Fruit fly (Drosophila melanogaster): ENCODE measurements around the gene cv-c.

dm6 chr3R:14444170-14444569 lies 37.3 kb downstream of the cv-c start:
- TF ChIP-seq dac (GFP tag; optimal IDR thresholded peaks at IDR 0.05) (no peak), vri (GFP tag; optimal IDR thresholded peaks at IDR 0.05) (no peak), Sox102F (GFP tag; optimal IDR thresholded peaks at IDR 0.05) (no peak), achi (GFP tag; optimal IDR thresholded peaks at IDR 0.05) (no peak), CG16779 (tag; optimal IDR thresholded peaks at IDR 0.05) (no peak), Lpt (GFP tag; optimal IDR thresholded peaks at IDR 0.05) (no peak), CG11902 (GFP tag; optimal IDR thresholded peaks at IDR 0.05) (no peak), Sox14 (GFP tag; optimal IDR thresholded peaks at IDR 0.05) (no peak), esn (GFP tag; optimal IDR thresholded peaks at IDR 0.05) (no peak), cyc (GFP tag; optimal IDR thresholded peaks at IDR 0.05) (no peak)

Data from whole organism, prepupa.